Worm (Caenorhabditis elegans) whole organism, L4 larva: ENCODE measurements around the gene C44H9.6.
A peak's percentile ranks its signal among the peaks of the same experiment; 100 is the strongest.

Source experiments
- D1046.2 ChIP-seq: fragments of 200-800 bp; sonication (Bioruptor generic); IDR thresholded peaks from 2 replicates; pipeline ENCODE4 v1.3.6; 2022; ENCODE audit warnings: missing genetic modification characterization, missing compliant biosample characterization
- F37D6.2 ChIP-seq: sonication (generic microtip); optimal IDR thresholded peaks from 2 replicates; lab custom pipeline; 2016; ENCODE audit warnings: mild to moderate bottlenecking, missing genetic modification characterization, missing compliant biosample characterization
- F49E8.2 ChIP-seq: sonication (generic microtip); optimal IDR thresholded peaks from 2 replicates; lab custom pipeline; 2016; ENCODE audit warnings: missing compliant biosample characterization, mild to moderate bottlenecking, missing genetic modification characterization, borderline replicate concordance
- aha-1 ChIP-seq: fragments of 150-350 bp; peaks from one replicate; lab custom pipeline; 2014; ENCODE audit warnings: missing biosample characterization, missing genetic modification characterization
- ceh-20 ChIP-seq: fragments of 200-800 bp; sonication (Bioruptor generic); IDR thresholded peaks from 2 replicates; pipeline ENCODE4 v1.3.6; 2022; ENCODE audit warnings: missing genetic modification reagents, missing genetic modification characterization, missing compliant biosample characterization
- ceh-28 ChIP-seq: fragments of 150-350 bp; optimal IDR thresholded peaks from 2 replicates; lab custom pipeline; 2014; ENCODE audit warnings: missing biosample characterization, missing genetic modification reagents, missing genetic modification characterization
- ces-1 ChIP-seq: fragments of 150-350 bp; sonication (generic microtip); optimal IDR thresholded peaks from 4 replicates; lab custom pipeline; 2014; ENCODE audit warnings: missing biosample characterization, missing genetic modification reagents, missing genetic modification characterization
- daf-16 ChIP-seq, 3 experiments: sonication (generic microtip); optimal IDR thresholded peaks; 2 replicates each; lab custom pipeline; 2016 to 2017; ENCODE audit warnings: missing genetic modification characterization in 3 of 3, missing genetic modification reagents in 3 of 3, mild to moderate bottlenecking in 2 of 3, missing compliant biosample characterization in 2 of 3, missing biosample characterization in 1 of 3, moderate library complexity in 1 of 3
- dmd-8 ChIP-seq: fragments of 200-800 bp; sonication (Bioruptor generic); IDR thresholded peaks from 2 replicates; pipeline ENCODE4 v1.3.6; 2022; ENCODE audit warnings: missing genetic modification characterization, missing compliant biosample characterization
- dpl-1 ChIP-seq: fragments of 150-350 bp; optimal IDR thresholded peaks from 2 replicates; lab custom pipeline; 2014; ENCODE audit warnings: missing biosample characterization, missing genetic modification reagents, missing genetic modification characterization
- dve-1 ChIP-seq: sonication (generic microtip); optimal IDR thresholded peaks from 2 replicates; lab custom pipeline; 2017; ENCODE audit warnings: antibody characterized with exemption, mild to moderate bottlenecking, missing genetic modification characterization, missing compliant biosample characterization; ENCODE audit not compliant: insufficient read depth
- hlh-11 ChIP-seq: fragments of 200-800 bp; sonication (Bioruptor generic); optimal IDR thresholded peaks from 2 replicates; lab custom pipeline; 2018; ENCODE audit warnings: mild to moderate bottlenecking, missing genetic modification characterization, missing compliant biosample characterization
- lin-38 ChIP-seq: fragments of 200-800 bp; sonication (Bioruptor generic); IDR thresholded peaks from 2 replicates; pipeline ENCODE4 v1.3.6; 2022; ENCODE audit warnings: missing genetic modification reagents, missing genetic modification characterization, missing compliant biosample characterization
- mxl-2 ChIP-seq: fragments of 200-800 bp; sonication (Bioruptor generic); conservative IDR thresholded peaks from 2 replicates; pipeline ENCODE4 v1.3.6; 2022; ENCODE audit warnings: missing genetic modification reagents, missing genetic modification characterization, missing compliant biosample characterization
- nhr-25 ChIP-seq: sonication (generic microtip); optimal IDR thresholded peaks from 2 replicates; lab custom pipeline; 2017; ENCODE audit warnings: missing genetic modification characterization, mild to moderate bottlenecking, missing compliant biosample characterization, antibody characterized with exemption, moderate library complexity, borderline replicate concordance; ENCODE audit not compliant: insufficient read depth
- nhr-28 ChIP-seq: fragments of 150-350 bp; optimal IDR thresholded peaks from 2 replicates; lab custom pipeline; 2014; ENCODE audit warnings: missing biosample characterization, missing genetic modification characterization
- nhr-42 ChIP-seq: fragments of 200-800 bp; sonication (Bioruptor generic); IDR thresholded peaks from 2 replicates; pipeline ENCODE4 v1.3.6; 2022; ENCODE audit warnings: missing genetic modification characterization, missing compliant biosample characterization
- nhr-76 ChIP-seq: fragments of 150-350 bp; optimal IDR thresholded peaks from 2 replicates; lab custom pipeline; 2014; ENCODE audit warnings: missing biosample characterization, missing genetic modification characterization
- skn-1 ChIP-seq: fragments of 150-350 bp; optimal IDR thresholded peaks from 2 replicates; lab custom pipeline; 2014; ENCODE audit warnings: missing biosample characterization, missing genetic modification characterization
- snpc-4 ChIP-seq: fragments of 150-350 bp; optimal IDR thresholded peaks from 2 replicates; lab custom pipeline; 2014; ENCODE audit warnings: missing biosample characterization, missing genetic modification characterization
- zfp-3 ChIP-seq: fragments of 200-800 bp; sonication (Bioruptor generic); conservative IDR thresholded peaks from 2 replicates; pipeline ENCODE4 v1.3.6; 2022; ENCODE audit warnings: missing genetic modification reagents, missing genetic modification characterization, missing compliant biosample characterization

Gene C44H9.6

DNA sequence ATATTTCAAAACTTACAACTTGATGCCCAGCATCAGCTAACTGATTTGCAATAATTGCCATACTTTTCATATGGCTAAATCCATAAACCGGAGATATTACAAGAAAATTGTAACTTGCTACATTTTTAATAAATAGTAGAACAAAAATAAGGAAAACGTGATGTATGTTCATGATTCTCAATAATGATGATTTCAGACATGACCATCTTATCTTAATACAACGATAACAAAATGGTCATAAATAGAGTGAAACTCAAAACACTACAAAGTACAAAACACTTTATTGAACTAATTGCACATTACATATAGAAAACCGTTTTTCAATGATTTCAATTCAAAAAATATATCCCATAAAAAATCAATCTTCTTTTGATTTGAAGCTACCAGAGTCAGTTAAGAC is 52.4 kb downstream of the C44H9.6 start, which contains the start of gene ugt-5 (continued):
- TF ChIP-seq nhr-25 (no peak), F49E8.2 (no peak), hlh-11 (tag; lab: Kevin White, UChicago) (peak; percentile 20), nhr-28 (tag; lab: Kevin White, UChicago) (peak; percentile 76), D1046.2 (no peak), zfp-3 (GFP tag; lab: Robert Waterston, UW) (no peak), mxl-2 (GFP tag; lab: Robert Waterston, UW) (no peak), nhr-76 (tag; lab: Kevin White, UChicago) (no peak), ces-1 (GFP tag; lab: Kevin White, UChicago) (no peak), dmd-8 (GFP tag; lab: Robert Waterston, UW) (no peak), snpc-4 (tag; lab: Kevin White, UChicago) (no peak), lin-38 (GFP tag; lab: Robert Waterston, UW) (no peak), aha-1 (no peak), ceh-28 (tag; lab: Kevin White, UChicago) (no peak), ceh-20 (GFP tag; lab: Robert Waterston, UW) (no peak), F37D6.2 (no peak), skn-1 (tag; lab: Kevin White, UChicago) (no peak), nhr-42 (GFP tag; lab: Robert Waterston, UW) (no peak), dpl-1 (no peak), daf-16 (GFP tag; optimal IDR thresholded peaks at IDR 0.05; lab: Kevin White, UChicago) (no peak), daf-16 (tag; optimal IDR thresholded peaks at IDR 0.05; lab: Kevin White, UChicago) (peak; percentile 82), dve-1 (tag; lab: Kevin White, UChicago) (peak; percentile 34)
